Fruit fly (Drosophila melanogaster): ENCODE results near the gene CG34112.
A peak's percentile ranks its signal among the peaks of the same experiment; 100 is the strongest.

CG34112 gene

dm6 chr3R:4378363-4379354 lies 15.4 kb downstream of the CG34112 start, which contains the start of gene Sfxn1-3:
Gene Sfxn1-3, plus strand, starts transcription at chr3R:4378600.
- peak; percentile 63 for TF ChIP-seq Hr96 (GFP tag; optimal IDR thresholded peaks at IDR 0.05)
- peak; percentile 55 for TF ChIP-seq CG33017 (tag; optimal IDR thresholded peaks at IDR 0.05)
- no peak for TF ChIP-seq CG1620 (GFP tag; optimal IDR thresholded peaks at IDR 0.05)
- TF ChIP-seq CG14711 (tag; optimal IDR thresholded peaks at IDR 0.05), result peak; percentile 36
- TF ChIP-seq cnc (optimal IDR thresholded peaks at IDR 0.05), result no peak
- peak; percentile 95 for TF ChIP-seq CG12768 (GFP tag; optimal IDR thresholded peaks at IDR 0.05)
- peak; percentile 27 for TF ChIP-seq CG7045 (GFP tag; optimal IDR thresholded peaks at IDR 0.05)
- TF ChIP-seq kay (GFP tag; ENCODE audit: borderline replicate concordance), result peak; percentile 89
- TF ChIP-seq Mnt (GFP tag; optimal IDR thresholded peaks at IDR 0.05), result peak; percentile 92
- peak; percentile 78 for TF ChIP-seq bab1 (GFP tag; optimal IDR thresholded peaks at IDR 0.05)
- peak; percentile 55 for TF ChIP-seq CG11617 (GFP tag; optimal IDR thresholded peaks at IDR 0.05)
- peak; percentile 95 for TF ChIP-seq cic (GFP tag; optimal IDR thresholded peaks at IDR 0.05)
- TF ChIP-seq pad (GFP tag; optimal IDR thresholded peaks at IDR 0.05), result peak; percentile 96
- TF ChIP-seq CG7101 (tag; optimal IDR thresholded peaks at IDR 0.05), result peak; percentile 71
- TF ChIP-seq CG5204 (GFP tag; optimal IDR thresholded peaks at IDR 0.05), result no peak
- peak; percentile 29 for TF ChIP-seq tj (GFP tag; optimal IDR thresholded peaks at IDR 0.05)
- TF ChIP-seq toe (GFP tag; optimal IDR thresholded peaks at IDR 0.05), result no peak
- peak; percentile 73 for TF ChIP-seq ovo (GFP tag; optimal IDR thresholded peaks at IDR 0.05)
- TF ChIP-seq Crg-1 (GFP tag; optimal IDR thresholded peaks at IDR 0.05), result peak; percentile 79
- no peak for TF ChIP-seq Clk (GFP tag; optimal IDR thresholded peaks at IDR 0.05)

dm6 chr3R:4362010-4362409 lies 32.0 kb downstream of the CG34112 start:
- TF ChIP-seq cic (GFP tag; optimal IDR thresholded peaks at IDR 0.05), result no peak
- no peak for TF ChIP-seq tj (GFP tag; optimal IDR thresholded peaks at IDR 0.05)
- no peak for TF ChIP-seq CG14711 (tag; optimal IDR thresholded peaks at IDR 0.05)
- no peak for TF ChIP-seq pad (GFP tag; optimal IDR thresholded peaks at IDR 0.05)
- TF ChIP-seq toe (GFP tag; optimal IDR thresholded peaks at IDR 0.05), result no peak
- TF ChIP-seq CG33017 (tag; optimal IDR thresholded peaks at IDR 0.05), result no peak
- no peak for TF ChIP-seq Clk (GFP tag; optimal IDR thresholded peaks at IDR 0.05)
- no peak for TF ChIP-seq CG5204 (GFP tag; optimal IDR thresholded peaks at IDR 0.05)
- TF ChIP-seq CG1620 (GFP tag; optimal IDR thresholded peaks at IDR 0.05), result no peak
- no peak for TF ChIP-seq Hr96 (GFP tag; optimal IDR thresholded peaks at IDR 0.05)
- no peak for TF ChIP-seq bab1 (GFP tag; optimal IDR thresholded peaks at IDR 0.05)
- TF ChIP-seq CG7045 (GFP tag; optimal IDR thresholded peaks at IDR 0.05), result no peak
- no peak for TF ChIP-seq kay (GFP tag; ENCODE audit: borderline replicate concordance)
- no peak for TF ChIP-seq ovo (GFP tag; optimal IDR thresholded peaks at IDR 0.05)
- TF ChIP-seq cnc (optimal IDR thresholded peaks at IDR 0.05), result no peak
- no peak for TF ChIP-seq Mnt (GFP tag; optimal IDR thresholded peaks at IDR 0.05)
- no peak for TF ChIP-seq CG11617 (GFP tag; optimal IDR thresholded peaks at IDR 0.05)

DNA sequence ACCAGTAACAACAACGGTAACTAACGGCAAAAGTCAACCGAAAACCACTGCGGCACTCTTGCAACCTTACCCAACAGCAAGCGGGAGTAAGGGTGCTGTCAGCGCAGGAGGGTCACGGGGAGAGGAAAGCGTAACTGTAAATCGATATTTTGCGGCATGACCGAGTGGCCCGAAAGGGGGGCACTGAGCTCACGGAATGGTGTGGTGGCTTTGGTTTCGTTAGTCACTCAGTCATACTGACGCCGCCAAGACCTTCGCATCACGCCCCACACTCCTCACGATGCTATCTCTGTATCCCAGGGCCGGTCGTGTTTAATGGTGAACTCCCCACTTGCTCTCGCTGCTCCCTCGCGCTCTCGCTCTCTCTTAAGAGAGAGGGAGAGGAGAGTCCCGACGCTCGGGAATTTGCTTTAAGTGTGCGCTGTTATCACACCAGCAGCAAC lies 33.4 kb downstream of the CG34112 start:
- TF ChIP-seq bab1 (GFP tag; optimal IDR thresholded peaks at IDR 0.05) (no peak), CG33017 (tag; optimal IDR thresholded peaks at IDR 0.05) (peak; percentile 12), ovo (GFP tag; optimal IDR thresholded peaks at IDR 0.05) (peak; percentile 8)

DNA sequence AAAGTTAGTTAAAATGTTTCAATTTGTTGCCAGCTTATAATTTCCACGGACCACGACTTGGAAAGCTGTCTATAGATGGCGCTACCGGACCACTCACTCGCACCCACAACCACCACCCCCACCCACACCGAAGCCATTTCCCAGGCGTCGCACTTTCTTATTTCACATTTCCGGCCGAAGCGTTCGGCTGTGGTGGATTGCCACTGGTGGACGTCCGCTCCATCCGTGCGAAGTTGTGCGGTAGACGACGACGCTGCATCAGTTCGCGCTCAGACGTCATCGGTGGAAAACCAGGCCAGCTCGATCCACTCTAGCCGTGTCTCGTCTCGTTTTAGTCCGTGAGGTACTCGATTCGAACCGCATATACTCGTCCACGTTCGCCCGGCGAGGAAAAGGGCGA lies 34.4 kb downstream of the CG34112 start, which contains the start of gene CG1090:
Gene CG1090, plus strand, starts transcription at position 259 of the 400 bp plus-strand sequence.
- peak; percentile 7 for TF ChIP-seq CG33017 (tag; optimal IDR thresholded peaks at IDR 0.05)
- no peak for TF ChIP-seq bab1 (GFP tag; optimal IDR thresholded peaks at IDR 0.05)
- TF ChIP-seq CG12768 (GFP tag; optimal IDR thresholded peaks at IDR 0.05), result peak; percentile 9

- TF ChIP-seq kay (GFP tag; ENCODE audit: borderline replicate concordance) (no peak), pad (GFP tag; optimal IDR thresholded peaks at IDR 0.05) (no peak), CG7101 (tag; optimal IDR thresholded peaks at IDR 0.05) (no peak)
Observed at dm6 chr3R:4353569-4353968, 40.5 kb downstream of the CG34112 start.

DNA sequence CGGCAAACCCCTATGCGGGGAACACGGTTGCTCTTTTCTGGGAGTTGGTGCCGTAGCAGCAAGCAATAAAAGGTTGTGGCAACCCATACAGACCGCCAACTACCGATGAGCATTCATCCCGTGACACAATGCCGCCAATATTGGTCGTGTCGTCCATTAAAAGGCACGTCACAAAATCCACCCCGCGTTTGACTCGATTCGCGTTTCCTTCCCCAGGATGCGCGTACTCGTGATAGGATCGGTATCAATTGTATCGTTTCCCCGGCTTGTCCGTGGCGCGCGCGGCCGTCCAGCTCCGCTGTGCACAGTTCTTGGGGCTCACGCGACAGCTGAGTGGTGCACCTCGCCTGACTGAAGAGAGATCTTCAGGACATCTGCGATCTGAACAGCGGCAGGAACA lies 43.9 kb downstream of the CG34112 start:
- TF ChIP-seq cic (GFP tag; optimal IDR thresholded peaks at IDR 0.05) (no peak), Crg-1 (GFP tag; optimal IDR thresholded peaks at IDR 0.05) (no peak), Mnt (GFP tag; optimal IDR thresholded peaks at IDR 0.05) (no peak), toe (GFP tag; optimal IDR thresholded peaks at IDR 0.05) (no peak), Clk (GFP tag; optimal IDR thresholded peaks at IDR 0.05) (no peak), pad (GFP tag; optimal IDR thresholded peaks at IDR 0.05) (no peak), kay (GFP tag; ENCODE audit: borderline replicate concordance) (no peak), CG1620 (GFP tag; optimal IDR thresholded peaks at IDR 0.05) (no peak), bab1 (GFP tag; optimal IDR thresholded peaks at IDR 0.05) (no peak), CG7045 (GFP tag; optimal IDR thresholded peaks at IDR 0.05) (no peak), CG5204 (GFP tag; optimal IDR thresholded peaks at IDR 0.05) (no peak), CG11617 (GFP tag; optimal IDR thresholded peaks at IDR 0.05) (no peak), tj (GFP tag; optimal IDR thresholded peaks at IDR 0.05) (no peak), cnc (optimal IDR thresholded peaks at IDR 0.05) (no peak), ovo (GFP tag; optimal IDR thresholded peaks at IDR 0.05) (no peak), CG14711 (tag; optimal IDR thresholded peaks at IDR 0.05) (no peak), Hr96 (GFP tag; optimal IDR thresholded peaks at IDR 0.05) (no peak)

Measured in whole organism, adult.